Worm (Caenorhabditis elegans) whole organism, L4 larva: ENCODE data around the gene srh-220.

Experiments
- aly-2 ChIP-seq: sonication (generic microtip); optimal IDR thresholded peaks from 2 replicates; lab custom pipeline; 2018; ENCODE audit warnings: missing biosample characterization, missing genetic modification characterization
- ama-1 ChIP-seq: fragments of 150-350 bp; optimal IDR thresholded peaks from 2 replicates; lab custom pipeline; 2014; ENCODE audit warnings: inconsistent platforms, mixed read lengths
- egl-27 ChIP-seq: sonication (generic microtip); optimal IDR thresholded peaks from 3 replicates; lab custom pipeline; 2017; ENCODE audit warnings: missing biosample characterization, missing genetic modification reagents, missing genetic modification characterization
- hlh-30 ChIP-seq: sonication (generic microtip); optimal IDR thresholded peaks from 2 replicates; lab custom pipeline; 2017; ENCODE audit warnings: antibody characterized with exemption, mild to moderate bottlenecking, missing genetic modification characterization, missing compliant biosample characterization; ENCODE audit not compliant: insufficient read depth

- TF ChIP-seq hlh-30, result no peak
- TF ChIP-seq ama-1 (lab: Kevin White, UChicago), result no peak
- TF ChIP-seq egl-27 (tag; lab: Kevin White, UChicago), result no peak
- no peak for TF ChIP-seq aly-2 (tag; lab: Kevin White, UChicago)
Observed at ce11 chrIV:3979525-3979924, 1.7 kb upstream of the srh-220 start, which contains the start of gene srh-222.
